6 worm cellular contexts compared by ENCODE assay signal in genomic region chrX:5368220-5368619, ce11.
TF ChIP-seq lines count a peak whose summit lies in the region.

jkk-1 (plus strand) TSS chrX:5368468.

TF ChIP-seq in whole organism, L1 larva, 84 proteins besides CTCF, POLR2A, EP300 and RAD21 (continued from another document and continues in another):
- TF ChIP-seq nhr-28 (tag; optimal IDR thresholded peaks at IDR 0.05; lab: Kevin White, UChicago) (no peak), nhr-237 (tag; optimal IDR thresholded peaks at IDR 0.05; lab: Kevin White, UChicago) (no peak), mab-9 (GFP tag; IDR thresholded peaks at IDR 0.05; lab: Robert Waterston, UW) (peak; percentile 51; the same call in 1 of the 2 replicates), xbp-1 (tag; optimal IDR thresholded peaks at IDR 0.05; lab: Kevin White, UChicago) (peak; percentile 22), lin-15B (tag; optimal IDR thresholded peaks at IDR 0.05; lab: Kevin White, UChicago) (no peak), grh-1 (GFP tag; IDR thresholded peaks at IDR 0.05; lab: Robert Waterston, UW) (no peak), unc-98 (GFP tag; IDR thresholded peaks at IDR 0.05; lab: Robert Waterston, UW) (no peak), ceh-82 (tag; optimal IDR thresholded peaks at IDR 0.05; lab: Kevin White, UChicago) (peak; percentile 36 to 53 (median 39)), lin-13 (GFP tag; optimal IDR thresholded peaks at IDR 0.05; lab: Kevin White, UChicago) (no peak), vab-15 (tag; optimal IDR thresholded peaks at IDR 0.05; lab: Kevin White, UChicago) (no peak), mdl-1 (tag; optimal IDR thresholded peaks at IDR 0.05; lab: Kevin White, UChicago) (no peak), ceh-90 (tag; optimal IDR thresholded peaks at IDR 0.05; lab: Kevin White, UChicago) (no peak), nhr-12 (tag; optimal IDR thresholded peaks at IDR 0.05; lab: Kevin White, UChicago) (no peak), nhr-71 (tag; optimal IDR thresholded peaks at IDR 0.05; lab: Kevin White, UChicago) (peak; percentile 34), lir-3 (tag; optimal IDR thresholded peaks at IDR 0.05; lab: Kevin White, UChicago; ENCODE audit: poor library complexity) (no peak), fkh-8 (tag; optimal IDR thresholded peaks at IDR 0.05; lab: Kevin White, UChicago) (peak; percentile 58), egl-13 (tag; optimal IDR thresholded peaks at IDR 0.05; lab: Kevin White, UChicago) (peak; percentile 14), lsy-2 (tag; optimal IDR thresholded peaks at IDR 0.05; lab: Kevin White, UChicago) (peak in 1 of 2 experiments; percentile 21), egl-27 (tag; optimal IDR thresholded peaks at IDR 0.05; lab: Kevin White, UChicago) (no peak), lin-39 (tag; optimal IDR thresholded peaks at IDR 0.05; lab: Kevin White, UChicago) (no peak), aha-1 (tag; optimal IDR thresholded peaks at IDR 0.05; lab: Kevin White, UChicago) (no peak), lin-14 (GFP tag; optimal IDR thresholded peaks at IDR 0.05; lab: Kevin White, UChicago) (peak; percentile 83)

TF ChIP-seq in whole organism, L2 larva, 48 proteins besides CTCF, POLR2A, EP300 and RAD21 (continued from another document):
- TF ChIP-seq Y55F3AM.14 (GFP tag; optimal IDR thresholded peaks at IDR 0.05; lab: Kevin White, UChicago): peak; percentile 26
- TF ChIP-seq ztf-11 (tag; optimal IDR thresholded peaks at IDR 0.05; lab: Kevin White, UChicago): no peak
- peak; percentile 45 for TF ChIP-seq F13H6.1 (tag; optimal IDR thresholded peaks at IDR 0.05; lab: Kevin White, UChicago)
- peak in 1 of 2 experiments; percentile 12 for TF ChIP-seq mdl-1 (tag; optimal IDR thresholded peaks at IDR 0.05; lab: Kevin White, UChicago)
- peak; percentile 9 for TF ChIP-seq nhr-129 (tag; optimal IDR thresholded peaks at IDR 0.05; lab: Kevin White, UChicago)

TF ChIP-seq in whole organism, L3 larva, 47 proteins besides CTCF, POLR2A, EP300 and RAD21 (continued from another document):
- no peak for TF ChIP-seq ceh-82 (tag; optimal IDR thresholded peaks at IDR 0.05; lab: Kevin White, UChicago)
- peak; percentile 78 for TF ChIP-seq lin-39 (tag; optimal IDR thresholded peaks at IDR 0.05; lab: Kevin White, UChicago)
- TF ChIP-seq nhr-77 (tag; optimal IDR thresholded peaks at IDR 0.05; lab: Kevin White, UChicago): no peak
- TF ChIP-seq snpc-4 (tag; optimal IDR thresholded peaks at IDR 0.05; lab: Kevin White, UChicago): peak; percentile 26
- TF ChIP-seq elt-1 (tag; optimal IDR thresholded peaks at IDR 0.05; lab: Kevin White, UChicago): no peak
- no peak for TF ChIP-seq jun-1 (tag; optimal IDR thresholded peaks at IDR 0.05; lab: Kevin White, UChicago)
- TF ChIP-seq unc-62 (GFP tag; optimal IDR thresholded peaks at IDR 0.05; lab: Kevin White, UChicago): no peak
- TF ChIP-seq R02D3.7 (tag; optimal IDR thresholded peaks at IDR 0.05; lab: Kevin White, UChicago): no peak
- no peak for TF ChIP-seq ceh-9 (tag; optimal IDR thresholded peaks at IDR 0.05; lab: Kevin White, UChicago)
- TF ChIP-seq daf-12 (tag; optimal IDR thresholded peaks at IDR 0.05; lab: Kevin White, UChicago): no peak
- TF ChIP-seq hmg-11 (tag; optimal IDR thresholded peaks at IDR 0.05; lab: Kevin White, UChicago): peak; percentile 25
- no peak for TF ChIP-seq ztf-11 (tag; optimal IDR thresholded peaks at IDR 0.05; lab: Kevin White, UChicago)
- TF ChIP-seq skn-1 (tag; optimal IDR thresholded peaks at IDR 0.05; lab: Kevin White, UChicago): no peak
- no peak for TF ChIP-seq mdl-1 (tag; optimal IDR thresholded peaks at IDR 0.05; lab: Kevin White, UChicago)
- TF ChIP-seq nhr-237 (tag; optimal IDR thresholded peaks at IDR 0.05; lab: Kevin White, UChicago): no peak
- no peak for TF ChIP-seq eor-1 (tag; optimal IDR thresholded peaks at IDR 0.05; lab: Kevin White, UChicago)

TF ChIP-seq in whole organism, L4 larva, 104 proteins besides CTCF, POLR2A, EP300 and RAD21 (continued from another document):
- TF ChIP-seq daf-16 (GFP tag; optimal IDR thresholded peaks at IDR 0.05; lab: Kevin White, UChicago) (no peak), daf-16 (tag; optimal IDR thresholded peaks at IDR 0.05; lab: Kevin White, UChicago) (no peak), arid-1 (GFP tag; conservative IDR thresholded peaks at IDR 0.05; lab: Robert Waterston, UW) (0 out of 2 replicates have a peak, but pooled peaks have one; percentile 24), mdt-29 (GFP tag; IDR thresholded peaks at IDR 0.05; lab: Robert Waterston, UW) (no peak), mep-1 (tag; optimal IDR thresholded peaks at IDR 0.05; lab: Kevin White, UChicago) (peak; percentile 48), fkh-10 (GFP tag; optimal IDR thresholded peaks at IDR 0.05; lab: Kevin White, UChicago) (peak; percentile 78), aha-1 (tag; lab: Kevin White, UChicago) (peak; percentile 90), set-16 (GFP tag; IDR thresholded peaks at IDR 0.05; lab: Robert Waterston, UW) (peak; percentile 57), egl-43 (GFP tag; IDR thresholded peaks at IDR 0.05; lab: Robert Waterston, UW) (0 out of 2 replicates have a peak, but pooled peaks have one; percentile 44), mdl-1 (tag; optimal IDR thresholded peaks at IDR 0.05; lab: Kevin White, UChicago) (peak in 1 of 2 experiments; percentile 39), rbr-2 (tag; optimal IDR thresholded peaks at IDR 0.05; lab: Kevin White, UChicago) (peak; percentile 69)

TF ChIP-seq in whole organism, late embryonic, 69 proteins besides CTCF, POLR2A, EP300 and RAD21 (continued from another document):
- TF ChIP-seq dmd-4 (tag; optimal IDR thresholded peaks at IDR 0.05; lab: Kevin White, UChicago; ENCODE audit: borderline replicate concordance): no peak
- no peak for TF ChIP-seq hlh-8 (tag; optimal IDR thresholded peaks at IDR 0.05; lab: Kevin White, UChicago)
- TF ChIP-seq che-1 (tag; optimal IDR thresholded peaks at IDR 0.05; lab: Kevin White, UChicago): no peak
- TF ChIP-seq nhr-232 (tag; optimal IDR thresholded peaks at IDR 0.05; lab: Kevin White, UChicago): no peak
- no peak for TF ChIP-seq pqm-1 (tag; optimal IDR thresholded peaks at IDR 0.05; lab: Kevin White, UChicago)
- no peak for TF ChIP-seq F13H6.1 (tag; optimal IDR thresholded peaks at IDR 0.05; lab: Kevin White, UChicago)
- no peak for TF ChIP-seq ceh-24 (tag; optimal IDR thresholded peaks at IDR 0.05; lab: Kevin White, UChicago)
- TF ChIP-seq ceh-14 (tag; optimal IDR thresholded peaks at IDR 0.05; lab: Kevin White, UChicago): peak; percentile 32
- TF ChIP-seq ama-1 (optimal IDR thresholded peaks at IDR 0.05; lab: Kevin White, UChicago): no peak
- TF ChIP-seq nfya-1 (tag; optimal IDR thresholded peaks at IDR 0.05; lab: Kevin White, UChicago): peak; percentile 59
- TF ChIP-seq zip-5 (tag; optimal IDR thresholded peaks at IDR 0.05; lab: Kevin White, UChicago): no peak
- no peak for TF ChIP-seq tbx-7 (tag; optimal IDR thresholded peaks at IDR 0.05; lab: Kevin White, UChicago)
- TF ChIP-seq unc-42 (tag; optimal IDR thresholded peaks at IDR 0.05; lab: Kevin White, UChicago): peak; percentile 71
- TF ChIP-seq fkh-10 (GFP tag; optimal IDR thresholded peaks at IDR 0.05; lab: Kevin White, UChicago): no peak
- TF ChIP-seq ceh-48 (tag; optimal IDR thresholded peaks at IDR 0.05; lab: Kevin White, UChicago): peak; percentile 82
- no peak for TF ChIP-seq madf-2 (tag; optimal IDR thresholded peaks at IDR 0.05; lab: Kevin White, UChicago)
- no peak for TF ChIP-seq hlh-13 (GFP tag; optimal IDR thresholded peaks at IDR 0.05; lab: Kevin White, UChicago)
- TF ChIP-seq sox-2 (GFP tag; IDR thresholded peaks at IDR 0.05; lab: Robert Waterston, UW): no peak
- TF ChIP-seq eyg-1 (tag; optimal IDR thresholded peaks at IDR 0.05; lab: Kevin White, UChicago): no peak
- TF ChIP-seq ttx-3 (tag; optimal IDR thresholded peaks at IDR 0.05; lab: Kevin White, UChicago): no peak
- TF ChIP-seq tbx-2 (tag; optimal IDR thresholded peaks at IDR 0.05; lab: Kevin White, UChicago): peak; percentile 30
- no peak for TF ChIP-seq unc-86 (tag; optimal IDR thresholded peaks at IDR 0.05; lab: Kevin White, UChicago)
- TF ChIP-seq lin-11 (tag; optimal IDR thresholded peaks at IDR 0.05; lab: Kevin White, UChicago): no peak
- peak; percentile 64 for TF ChIP-seq ceh-31 (tag; optimal IDR thresholded peaks at IDR 0.05; lab: Kevin White, UChicago)
- TF ChIP-seq sdc-2 (tag; optimal IDR thresholded peaks at IDR 0.05; lab: Kevin White, UChicago): peak; percentile 68
- TF ChIP-seq pax-1 (tag; optimal IDR thresholded peaks at IDR 0.05; lab: Kevin White, UChicago): no peak
- TF ChIP-seq ceh-9 (tag; optimal IDR thresholded peaks at IDR 0.05; lab: Kevin White, UChicago): no peak

TF ChIP-seq in whole organism, mixed stage, embryonic, 35 proteins besides CTCF, POLR2A, EP300 and RAD21 (continued from another document):
- TF ChIP-seq mls-2 (tag; optimal IDR thresholded peaks at IDR 0.05; lab: Kevin White, UChicago) (peak; percentile 65), ham-2 (GFP tag; optimal IDR thresholded peaks at IDR 0.05; lab: Kevin White, UChicago) (no peak), ztf-11 (tag; optimal IDR thresholded peaks at IDR 0.05; lab: Kevin White, UChicago) (no peak), unc-62 (GFP tag; optimal IDR thresholded peaks at IDR 0.05; lab: Kevin White, UChicago) (no peak), nhr-76 (tag; optimal IDR thresholded peaks at IDR 0.05; lab: Kevin White, UChicago) (no peak), elt-1 (tag; optimal IDR thresholded peaks at IDR 0.05; lab: Kevin White, UChicago; ENCODE audit: borderline replicate concordance, insufficient read depth) (no peak), ceh-43 (GFP tag; optimal IDR thresholded peaks at IDR 0.05; lab: Kevin White, UChicago) (no peak), hlh-1 (tag; optimal IDR thresholded peaks at IDR 0.05; lab: Kevin White, UChicago) (no peak), lsy-2 (tag; optimal IDR thresholded peaks at IDR 0.05; lab: Kevin White, UChicago) (no peak), nhr-2 (tag; optimal IDR thresholded peaks at IDR 0.05; lab: Kevin White, UChicago) (no peak), cnd-1 (tag; optimal IDR thresholded peaks at IDR 0.05; lab: Kevin White, UChicago) (no peak), flh-1 (GFP tag; optimal IDR thresholded peaks at IDR 0.05; lab: Kevin White, UChicago) (no peak), tbx-8 (GFP tag; optimal IDR thresholded peaks at IDR 0.05; lab: Kevin White, UChicago) (no peak), sem-2 (GFP tag; optimal IDR thresholded peaks at IDR 0.05; lab: Kevin White, UChicago) (no peak), ceh-83 (GFP tag; optimal IDR thresholded peaks at IDR 0.05; lab: Kevin White, UChicago) (no peak), sptf-1 (tag; optimal IDR thresholded peaks at IDR 0.05; lab: Kevin White, UChicago) (peak; percentile 36)
